In the genomic region with DNA sequence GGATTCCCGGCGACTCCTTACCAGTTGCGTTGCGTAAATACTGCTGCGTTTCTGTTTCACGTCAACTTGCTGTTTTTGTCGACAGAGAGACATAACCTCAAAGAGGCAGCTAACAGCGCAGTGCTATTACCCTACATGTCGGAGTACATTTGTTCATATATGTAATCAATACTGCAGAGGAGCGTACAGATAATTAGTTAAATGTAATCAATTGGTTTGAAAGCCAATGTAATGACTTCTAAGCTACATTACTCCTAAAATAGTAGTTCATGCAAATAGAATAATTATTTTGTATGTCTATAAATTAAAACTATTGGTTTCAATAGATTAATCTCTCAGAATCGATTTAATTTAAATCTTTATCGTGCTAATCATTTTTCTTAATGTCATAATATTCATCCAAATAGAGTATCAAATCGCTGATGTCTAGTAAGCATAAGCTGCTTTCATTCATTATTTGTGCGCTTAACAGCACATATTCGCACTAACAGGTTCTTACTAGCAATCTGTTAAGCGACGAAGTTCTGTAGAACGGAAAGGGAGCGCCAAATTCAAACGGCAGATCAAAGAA, we compare ENCODE assay signal across 1 fruit fly cellular context.
TF ChIP-seq lines count a peak whose summit lies in the region.

SLIRP1 (minus strand) TSS at position 95 of the 571 bp plus-strand sequence.
anox (minus strand) TSS at position 95 of the 571 bp plus-strand sequence.

TF ChIP-seq in whole organism, embryonic, 481 proteins besides CTCF, POLR2A, EP300 and RAD21 (continued from another document and continues in another):
- TF ChIP-seq CG18262 (tag; optimal IDR thresholded peaks at IDR 0.05; lab: Kevin White, UChicago) (peak; percentile 93), HLH54F (GFP tag; optimal IDR thresholded peaks at IDR 0.05; lab: Kevin White, UChicago) (peak; percentile 77), lilli (GFP tag; optimal IDR thresholded peaks at IDR 0.05; lab: Kevin White, UChicago) (peak; percentile 90), CG2120 (GFP tag; optimal IDR thresholded peaks at IDR 0.05; lab: Kevin White, UChicago) (peak; percentile 92), dpn (GFP tag; optimal IDR thresholded peaks at IDR 0.05; lab: Kevin White, UChicago) (peak; percentile 78 to 87), phol (tag; optimal IDR thresholded peaks at IDR 0.05; lab: Kevin White, UChicago) (peak; percentile 93), B-H2 (GFP tag; optimal IDR thresholded peaks at IDR 0.05; lab: Kevin White, UChicago) (peak; percentile 61), zfh1 (GFP tag; IDR thresholded peaks at IDR 0.05; lab: Robert Waterston, UW) (peak; percentile 62), ttk (GFP tag; IDR thresholded peaks at IDR 0.05; lab: Robert Waterston, UW) (peak; percentile 56; the same call in 1 of the 2 replicates), stc (GFP tag; IDR thresholded peaks at IDR 0.05; lab: Robert Waterston, UW) (peak; percentile 58), Meics (GFP tag; optimal IDR thresholded peaks at IDR 0.05; lab: Kevin White, UChicago) (peak; percentile 91), da (GFP tag; optimal IDR thresholded peaks at IDR 0.05; lab: Kevin White, UChicago) (no peak), CG7928 (GFP tag; optimal IDR thresholded peaks at IDR 0.05; lab: Kevin White, UChicago) (peak; percentile 55), CG7839 (tag; optimal IDR thresholded peaks at IDR 0.05; lab: Kevin White, UChicago) (peak; percentile 94), CG34224 (GFP tag; IDR thresholded peaks at IDR 0.05; lab: Robert Waterston, UW; ENCODE audit: partially characterized antibody) (no peak), knrl (GFP tag; IDR thresholded peaks at IDR 0.05; lab: Robert Waterston, UW; ENCODE audit: partially characterized antibody) (no peak), onecut (GFP tag; IDR thresholded peaks at IDR 0.05; lab: Robert Waterston, UW) (peak; percentile 60), Trl (optimal IDR thresholded peaks at IDR 0.05; lab: Kevin White, UChicago) (no peak), Trl (GFP tag; optimal IDR thresholded peaks at IDR 0.05; lab: Kevin White, UChicago) (peak; percentile 68), bowl (GFP tag; IDR thresholded peaks at IDR 0.05; lab: Robert Waterston, UW) (0 out of 2 replicates have a peak, but pooled peaks have one; percentile 8), CG8924 (tag; optimal IDR thresholded peaks at IDR 0.05; lab: Kevin White, UChicago) (peak; percentile 92), CG12659 (GFP tag; optimal IDR thresholded peaks at IDR 0.05; lab: Kevin White, UChicago) (peak; percentile 90), ash1 (GFP tag; optimal IDR thresholded peaks at IDR 0.05; lab: Kevin White, UChicago) (no peak), CG31388 (GFP tag; optimal IDR thresholded peaks at IDR 0.05; lab: Kevin White, UChicago) (peak; percentile 47), hth (optimal IDR thresholded peaks at IDR 0.05; lab: Kevin White, UChicago) (no peak), dmrt99B (tag; optimal IDR thresholded peaks at IDR 0.05; lab: Kevin White, UChicago) (peak; percentile 90), CG17186 (GFP tag; optimal IDR thresholded peaks at IDR 0.05; lab: Kevin White, UChicago) (peak; percentile 99), Ravus (GFP tag; IDR thresholded peaks at IDR 0.05; lab: Robert Waterston, UW) (peak; percentile 27; the same call in 1 of the 2 replicates), ac (GFP tag; optimal IDR thresholded peaks at IDR 0.05; lab: Kevin White, UChicago) (peak; percentile 20), Atf-2 (GFP tag; optimal IDR thresholded peaks at IDR 0.05; lab: Kevin White, UChicago) (peak; percentile 83), chn (GFP tag; optimal IDR thresholded peaks at IDR 0.05; lab: Kevin White, UChicago) (peak; percentile 59), Usf (GFP tag; optimal IDR thresholded peaks at IDR 0.05; lab: Kevin White, UChicago) (peak; percentile 81), CG17568 (GFP tag; optimal IDR thresholded peaks at IDR 0.05; lab: Kevin White, UChicago) (no peak), schlank (tag; optimal IDR thresholded peaks at IDR 0.05; lab: Kevin White, UChicago) (peak; percentile 67), Mrtf (GFP tag; IDR thresholded peaks at IDR 0.05; lab: Robert Waterston, UW) (peak; percentile 60; the same call in 1 of the 3 replicates), CG14667 (GFP tag; IDR thresholded peaks at IDR 0.05; lab: Robert Waterston, UW) (peak; percentile 60), CG18476 (GFP tag; optimal IDR thresholded peaks at IDR 0.05; lab: Kevin White, UChicago) (peak; percentile 80), so (GFP tag; IDR thresholded peaks at IDR 0.05; lab: Robert Waterston, UW) (no peak; the same call in 2 of the 3 replicates), CG32532 (GFP tag; IDR thresholded peaks at IDR 0.05; lab: Robert Waterston, UW) (peak; percentile 85), Dad (GFP tag; optimal IDR thresholded peaks at IDR 0.05; lab: Kevin White, UChicago) (peak; percentile 55), CG3995 (GFP tag; optimal IDR thresholded peaks at IDR 0.05; lab: Kevin White, UChicago) (peak; percentile 43), salm (tag; optimal IDR thresholded peaks at IDR 0.05; lab: Kevin White, UChicago) (peak; percentile 73), CG8359 (GFP tag; optimal IDR thresholded peaks at IDR 0.05; lab: Kevin White, UChicago; ENCODE audit: borderline replicate concordance) (peak; percentile 66), twi (tag; optimal IDR thresholded peaks at IDR 0.05; lab: Kevin White, UChicago) (peak; percentile 78), CG31224 (GFP tag; IDR thresholded peaks at IDR 0.05; lab: Robert Waterston, UW) (peak; percentile 61), grau (tag; optimal IDR thresholded peaks at IDR 0.05; lab: Kevin White, UChicago) (peak; percentile 93), ssp (GFP tag; IDR thresholded peaks at IDR 0.05; lab: Robert Waterston, UW) (peak; percentile 68), cwo (GFP tag; optimal IDR thresholded peaks at IDR 0.05; lab: Kevin White, UChicago) (peak; percentile 81), aop (GFP tag; IDR thresholded peaks at IDR 0.05; lab: Robert Waterston, UW) (no peak), CG12942 (GFP tag; optimal IDR thresholded peaks at IDR 0.05; lab: Kevin White, UChicago) (peak; percentile 82), Bdp1 (GFP tag; optimal IDR thresholded peaks at IDR 0.05; lab: Kevin White, UChicago) (peak; percentile 56), pho (GFP tag; optimal IDR thresholded peaks at IDR 0.05; lab: Kevin White, UChicago) (peak; percentile 81), zen2 (GFP tag; IDR thresholded peaks at IDR 0.05; lab: Robert Waterston, UW; ENCODE audit: partially characterized antibody) (no peak), nom (GFP tag; optimal IDR thresholded peaks at IDR 0.05; lab: Kevin White, UChicago) (peak; percentile 75), Dbx (GFP tag; IDR thresholded peaks at IDR 0.05; lab: Robert Waterston, UW) (peak; percentile 80), E2f1 (GFP tag; IDR thresholded peaks at IDR 0.05; lab: Robert Waterston, UW) (peak; percentile 85), Neu2 (GFP tag; optimal IDR thresholded peaks at IDR 0.05; lab: Kevin White, UChicago; ENCODE audit: borderline replicate concordance) (no peak), CG1603 (tag; optimal IDR thresholded peaks at IDR 0.05; lab: Kevin White, UChicago) (peak; percentile 66), org-1 (GFP tag; optimal IDR thresholded peaks at IDR 0.05; lab: Kevin White, UChicago) (peak; percentile 83), CG14710 (tag; optimal IDR thresholded peaks at IDR 0.05; lab: Kevin White, UChicago) (peak; percentile 92), CG9932 (GFP tag; IDR thresholded peaks at IDR 0.05; lab: Robert Waterston, UW) (peak; percentile 86), fd102C (GFP tag; optimal IDR thresholded peaks at IDR 0.05; lab: Kevin White, UChicago) (no peak), CG16815 (GFP tag; optimal IDR thresholded peaks at IDR 0.05; lab: Kevin White, UChicago) (peak; percentile 86), vnd (GFP tag; IDR thresholded peaks at IDR 0.05; lab: Robert Waterston, UW; ENCODE audit: partially characterized antibody) (no peak), CG10274 (GFP tag; optimal IDR thresholded peaks at IDR 0.05; lab: Kevin White, UChicago) (peak; percentile 68), NC2α (GFP tag; optimal IDR thresholded peaks at IDR 0.05; lab: Kevin White, UChicago) (peak; percentile 69), br (optimal IDR thresholded peaks at IDR 0.05; lab: Kevin White, UChicago) (no peak), sob (GFP tag; IDR thresholded peaks at IDR 0.05; lab: Robert Waterston, UW) (peak; percentile 70), sim (GFP tag; IDR thresholded peaks at IDR 0.05; lab: Robert Waterston, UW) (no peak), trem (tag; optimal IDR thresholded peaks at IDR 0.05; lab: Kevin White, UChicago) (peak; percentile 87), danr (GFP tag; IDR thresholded peaks at IDR 0.05; lab: Robert Waterston, UW) (peak; percentile 65), CG2678 (tag; optimal IDR thresholded peaks at IDR 0.05; lab: Kevin White, UChicago) (peak; percentile 95), Blimp-1 (GFP tag; optimal IDR thresholded peaks at IDR 0.05; lab: Kevin White, UChicago) (peak; percentile 78), h (optimal IDR thresholded peaks at IDR 0.05; lab: Kevin White, UChicago) (no peak), Hr78 (GFP tag; optimal IDR thresholded peaks at IDR 0.05; lab: Kevin White, UChicago) (peak in 1 of 2 experiments; percentile 59), CG10366 (GFP tag; IDR thresholded peaks at IDR 0.05; lab: Robert Waterston, UW) (peak; percentile 77), CG8944 (GFP tag; optimal IDR thresholded peaks at IDR 0.05; lab: Kevin White, UChicago) (peak; percentile 60), CG9817 (tag; optimal IDR thresholded peaks at IDR 0.05; lab: Kevin White, UChicago) (peak; percentile 85), pb (GFP tag; optimal IDR thresholded peaks at IDR 0.05; lab: Kevin White, UChicago) (peak; percentile 23), bsh (GFP tag; optimal IDR thresholded peaks at IDR 0.05; lab: Kevin White, UChicago) (peak; percentile 52 to 87), Dll (GFP tag; IDR thresholded peaks at IDR 0.05; lab: Robert Waterston, UW; ENCODE audit: partially characterized antibody) (no peak), CG11695 (GFP tag; IDR thresholded peaks at IDR 0.05; lab: Robert Waterston, UW) (peak; percentile 89), jigr1 (GFP tag; IDR thresholded peaks at IDR 0.05; lab: Robert Waterston, UW) (0 out of 3 replicates have a peak, but pooled peaks have one; percentile 31), Oaz (GFP tag; IDR thresholded peaks at IDR 0.05; lab: Robert Waterston, UW) (peak; percentile 57), CG13287 (GFP tag; IDR thresholded peaks at IDR 0.05; lab: Robert Waterston, UW; ENCODE audit: partially characterized antibody) (no peak), CG11504 (tag; optimal IDR thresholded peaks at IDR 0.05; lab: Kevin White, UChicago) (peak; percentile 91), nerfin-2 (GFP tag; IDR thresholded peaks at IDR 0.05; lab: Robert Waterston, UW; ENCODE audit: partially characterized antibody) (no peak), insv (GFP tag; optimal IDR thresholded peaks at IDR 0.05; lab: Kevin White, UChicago) (peak in 1 of 2 experiments; percentile 48), CG1024 (GFP tag; IDR thresholded peaks at IDR 0.05; lab: Robert Waterston, UW) (no peak), jumu (GFP tag; optimal IDR thresholded peaks at IDR 0.05; lab: Kevin White, UChicago) (peak; percentile 67), slou (GFP tag; optimal IDR thresholded peaks at IDR 0.05; lab: Kevin White, UChicago) (peak; percentile 79), crol (GFP tag; IDR thresholded peaks at IDR 0.05; lab: Robert Waterston, UW) (no peak), Hand (GFP tag; optimal IDR thresholded peaks at IDR 0.05; lab: Kevin White, UChicago) (peak; percentile 79), ERR (GFP tag; optimal IDR thresholded peaks at IDR 0.05; lab: Kevin White, UChicago) (peak; percentile 17), CG2116 (GFP tag; optimal IDR thresholded peaks at IDR 0.05; lab: Kevin White, UChicago) (peak; percentile 52), CG9876 (GFP tag; optimal IDR thresholded peaks at IDR 0.05; lab: Kevin White, UChicago) (peak; percentile 45), CG12104 (GFP tag; optimal IDR thresholded peaks at IDR 0.05; lab: Kevin White, UChicago) (peak; percentile 81), NK7.1 (GFP tag; optimal IDR thresholded peaks at IDR 0.05; lab: Kevin White, UChicago) (peak; percentile 50), Rfx (GFP tag; IDR thresholded peaks at IDR 0.05; lab: Robert Waterston, UW) (peak; percentile 81), tup (GFP tag; optimal IDR thresholded peaks at IDR 0.05; lab: Kevin White, UChicago) (no peak), cg (GFP tag; optimal IDR thresholded peaks at IDR 0.05; lab: Kevin White, UChicago) (no peak), CG8281 (tag; optimal IDR thresholded peaks at IDR 0.05; lab: Kevin White, UChicago) (peak; percentile 69), CG12236 (GFP tag; optimal IDR thresholded peaks at IDR 0.05; lab: Kevin White, UChicago) (peak; percentile 76), mam (GFP tag; optimal IDR thresholded peaks at IDR 0.05; lab: Kevin White, UChicago) (peak; percentile 80), CG4404 (GFP tag; IDR thresholded peaks at IDR 0.05; lab: Robert Waterston, UW) (peak; percentile 66), eyg (GFP tag; optimal IDR thresholded peaks at IDR 0.05; lab: Kevin White, UChicago) (peak; percentile 40), lov (optimal IDR thresholded peaks at IDR 0.05; lab: Kevin White, UChicago) (no peak), lov (GFP tag; IDR thresholded peaks at IDR 0.05; lab: Robert Waterston, UW) (no peak), dan (GFP tag; IDR thresholded peaks at IDR 0.05; lab: Robert Waterston, UW) (no peak), Opbp (GFP tag; IDR thresholded peaks at IDR 0.05; lab: Robert Waterston, UW; ENCODE audit: partially characterized antibody) (no peak), GATAe (GFP tag; conservative IDR thresholded peaks at IDR 0.05; lab: Robert Waterston, UW) (peak; percentile 65), PHDP (tag; optimal IDR thresholded peaks at IDR 0.05; lab: Kevin White, UChicago) (peak; percentile 90), ci (GFP tag; IDR thresholded peaks at IDR 0.05; lab: Robert Waterston, UW) (peak; percentile 63; the same call in 2 of the 3 replicates), YL-1 (GFP tag; optimal IDR thresholded peaks at IDR 0.05; lab: Kevin White, UChicago) (peak; percentile 52), CG30020 (tag; optimal IDR thresholded peaks at IDR 0.05; lab: Kevin White, UChicago) (peak; percentile 70), Hey (tag; optimal IDR thresholded peaks at IDR 0.05; lab: Kevin White, UChicago) (no peak), CG3065 (GFP tag; optimal IDR thresholded peaks at IDR 0.05; lab: Kevin White, UChicago) (peak; percentile 73), Stat92E (GFP tag; optimal IDR thresholded peaks at IDR 0.05; lab: Kevin White, UChicago) (peak in 1 of 3 experiments; percentile 46), usp (GFP tag; optimal IDR thresholded peaks at IDR 0.05; lab: Kevin White, UChicago) (no peak), tap (tag; optimal IDR thresholded peaks at IDR 0.05; lab: Kevin White, UChicago) (peak; percentile 81), CG15479 (GFP tag; optimal IDR thresholded peaks at IDR 0.05; lab: Kevin White, UChicago) (no peak), shn (GFP tag; optimal IDR thresholded peaks at IDR 0.05; lab: Kevin White, UChicago) (peak; percentile 84)
